Fruit fly (Drosophila melanogaster): ENCODE measurements around the gene CG12375.

CG12375 gene

DNA sequence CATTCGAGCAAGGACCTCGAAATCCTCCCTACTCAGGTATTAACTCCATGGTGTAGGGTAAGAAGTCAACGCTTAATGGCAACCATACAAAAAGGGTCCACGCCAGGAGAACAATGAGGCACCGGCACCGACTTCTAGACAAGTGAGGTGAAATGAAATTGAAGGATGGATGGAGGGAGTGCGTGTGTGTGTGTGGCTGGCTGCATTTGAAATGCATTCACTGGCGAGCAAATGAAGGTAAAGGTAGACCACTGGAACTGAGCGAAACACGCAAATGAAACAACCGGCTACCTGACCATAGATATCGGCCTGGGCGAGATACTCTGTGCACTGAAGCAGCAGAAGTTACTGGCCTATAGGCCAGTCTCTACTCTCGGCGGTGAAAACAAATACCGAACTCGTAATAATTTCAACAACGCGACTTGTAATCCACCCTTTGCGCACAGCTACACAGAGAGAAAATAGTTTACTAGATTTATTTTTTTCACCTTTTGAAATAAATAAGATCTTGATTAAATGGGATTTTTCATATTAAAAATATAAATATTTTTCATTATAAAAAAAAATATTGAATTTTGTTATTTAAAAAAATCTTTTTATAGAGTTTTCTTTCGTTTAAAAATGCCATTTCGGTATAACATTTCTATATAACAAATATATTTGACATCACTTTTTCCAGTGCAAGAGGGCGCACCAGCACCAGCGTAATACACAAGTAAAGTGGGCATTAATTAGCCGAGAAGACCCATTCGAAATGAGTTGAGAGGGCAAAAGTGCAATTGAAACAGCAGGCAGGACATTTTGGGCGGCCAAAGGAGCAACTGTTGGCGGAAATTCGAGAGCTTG is 44.8 kb downstream of the CG12375 start (continued):
- TF ChIP-seq Scr (GFP tag; IDR thresholded peaks at IDR 0.05; ENCODE audit: partially characterized antibody) (0 out of 2 replicates have a peak, but pooled peaks have one; percentile 35), Tbp (GFP tag; optimal IDR thresholded peaks at IDR 0.05) (no peak), cad (GFP tag; optimal IDR thresholded peaks at IDR 0.05) (no peak), CG16813 (GFP tag; IDR thresholded peaks at IDR 0.05; ENCODE audit: partially characterized antibody) (no peak), CG18764 (GFP tag; optimal IDR thresholded peaks at IDR 0.05) (no peak), CG1603 (tag; optimal IDR thresholded peaks at IDR 0.05) (peak; percentile 14), sens (GFP tag) (peak; percentile 91), CG15479 (GFP tag; optimal IDR thresholded peaks at IDR 0.05) (peak; percentile 97), CG12659 (GFP tag; optimal IDR thresholded peaks at IDR 0.05) (peak; percentile 90), hb (GFP tag; IDR thresholded peaks at IDR 0.05; ENCODE audit: partially characterized antibody) (no peak), CG1529 (GFP tag; optimal IDR thresholded peaks at IDR 0.05) (peak; percentile 71), tin (GFP tag; optimal IDR thresholded peaks at IDR 0.05) (peak; percentile 77), Ets65A (GFP tag) (peak; percentile 74), Camta (GFP tag; optimal IDR thresholded peaks at IDR 0.05) (peak; percentile 13), Hmx (GFP tag; optimal IDR thresholded peaks at IDR 0.05) (no peak), Antp (GFP tag; optimal IDR thresholded peaks at IDR 0.05) (peak; percentile 28), CG11504 (tag; optimal IDR thresholded peaks at IDR 0.05) (peak; percentile 91), Ada2b (GFP tag; IDR thresholded peaks at IDR 0.05) (no peak), Fer2 (tag; optimal IDR thresholded peaks at IDR 0.05) (no peak), CG30020 (tag; optimal IDR thresholded peaks at IDR 0.05) (peak; percentile 51), grau (tag; optimal IDR thresholded peaks at IDR 0.05) (peak; percentile 86), NC2α (GFP tag; optimal IDR thresholded peaks at IDR 0.05) (no peak), CG9215 (GFP tag; IDR thresholded peaks at IDR 0.05) (no peak), CG7271 (tag; optimal IDR thresholded peaks at IDR 0.05) (peak; percentile 79), Ets97D (GFP tag; optimal IDR thresholded peaks at IDR 0.05) (peak; percentile 1), HHEX (GFP tag; optimal IDR thresholded peaks at IDR 0.05) (peak; percentile 63), CG17385 (GFP tag; optimal IDR thresholded peaks at IDR 0.05) (peak; percentile 79), CG8281 (tag; optimal IDR thresholded peaks at IDR 0.05) (peak; percentile 12), CG14710 (tag; optimal IDR thresholded peaks at IDR 0.05) (peak; percentile 84), Atf6 (GFP tag; IDR thresholded peaks at IDR 0.05) (peak; percentile 55; the same call in 1 of the 2 replicates), Ssrp (tag; optimal IDR thresholded peaks at IDR 0.05) (peak; percentile 86), lab (GFP tag; optimal IDR thresholded peaks at IDR 0.05) (no peak), CG32772 (GFP tag; IDR thresholded peaks at IDR 0.05) (no peak), gfzf (GFP tag; optimal IDR thresholded peaks at IDR 0.05) (no peak), croc (GFP tag; conservative IDR thresholded peaks at IDR 0.05) (peak; percentile 74), CG10462 (GFP tag; optimal IDR thresholded peaks at IDR 0.05) (peak; percentile 80), Dip2 (GFP tag; IDR thresholded peaks at IDR 0.05) (no peak), CG1602 (GFP tag; optimal IDR thresholded peaks at IDR 0.05) (peak; percentile 84), Hr78 (GFP tag; optimal IDR thresholded peaks at IDR 0.05) (peak in 1 of 2 experiments; percentile 64), CG9797 (GFP tag; optimal IDR thresholded peaks at IDR 0.05) (no peak), CrebB (tag; optimal IDR thresholded peaks at IDR 0.05) (peak; percentile 43), vnd (GFP tag; IDR thresholded peaks at IDR 0.05; ENCODE audit: partially characterized antibody) (no peak), twi (tag; optimal IDR thresholded peaks at IDR 0.05) (peak; percentile 73), sqz (GFP tag; optimal IDR thresholded peaks at IDR 0.05) (peak; percentile 63), CG1792 (GFP tag; optimal IDR thresholded peaks at IDR 0.05) (no peak), CG17361 (GFP tag; IDR thresholded peaks at IDR 0.05) (peak; percentile 90), PHDP (tag; optimal IDR thresholded peaks at IDR 0.05) (peak; percentile 84), CG3281 (GFP tag; optimal IDR thresholded peaks at IDR 0.05) (peak; percentile 45), Hsf (GFP tag; optimal IDR thresholded peaks at IDR 0.05) (peak; percentile 61)
